Worm (Caenorhabditis elegans) whole organism, late embryonic: ENCODE measurements around the gene exos-4.2.

Source experiments
- K09A11.1 ChIP-seq: sonication (generic microtip); optimal IDR thresholded peaks from 2 replicates; lab custom pipeline; 2017; ENCODE audit warnings: antibody characterized with exemption, mild to moderate bottlenecking, missing genetic modification characterization, missing compliant biosample characterization; ENCODE audit not compliant: insufficient read depth
- ahr-1 ChIP-seq: sonication (generic microtip); optimal IDR thresholded peaks from 2 replicates; lab custom pipeline; 2016; ENCODE audit warnings: missing genetic modification characterization, missing compliant biosample characterization
- ceh-24 ChIP-seq: sonication (generic microtip); optimal IDR thresholded peaks from 2 replicates; lab custom pipeline; 2016; ENCODE audit warnings: mild to moderate bottlenecking, missing genetic modification characterization, missing compliant biosample characterization
- dmd-4 ChIP-seq: sonication (generic microtip); optimal IDR thresholded peaks from 2 replicates; lab custom pipeline; 2016; ENCODE audit warnings: borderline replicate concordance, missing genetic modification characterization, missing compliant biosample characterization
- pqm-1 ChIP-seq: sonication (generic microtip); optimal IDR thresholded peaks from 2 replicates; lab custom pipeline; 2016; ENCODE audit warnings: missing genetic modification characterization, missing compliant biosample characterization
- sox-4 ChIP-seq: sonication (generic microtip); optimal IDR thresholded peaks from 2 replicates; lab custom pipeline; 2017; ENCODE audit warnings: mild to moderate bottlenecking, missing genetic modification characterization, inconsistent platforms, missing compliant biosample characterization

DNA sequence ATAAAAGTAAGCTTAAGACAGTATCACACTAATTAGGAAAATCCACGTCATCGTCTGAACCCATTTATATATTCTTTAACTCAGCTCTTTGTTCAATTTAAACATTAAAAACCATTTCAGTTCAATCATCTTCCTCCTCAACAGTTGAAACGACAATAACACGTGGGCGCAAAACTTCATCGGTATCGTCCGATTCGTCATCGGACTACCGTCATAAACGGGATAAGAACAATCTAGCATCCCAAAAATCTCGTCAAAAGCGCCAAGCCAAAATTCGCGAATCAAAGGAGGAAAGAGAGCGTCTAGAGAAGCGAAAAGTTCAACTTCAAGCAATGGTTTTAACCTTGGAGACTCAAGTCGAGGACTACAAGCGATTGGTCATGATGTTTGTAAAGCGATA is 24.8 kb upstream of the exos-4.2 start:
- TF ChIP-seq K09A11.1 (tag; lab: Kevin White, UChicago) = no peak
- TF ChIP-seq pqm-1 (tag; lab: Kevin White, UChicago) = no peak
- TF ChIP-seq ahr-1 = no peak
- no peak for TF ChIP-seq ceh-24 (tag; lab: Kevin White, UChicago)
- TF ChIP-seq dmd-4 (tag; lab: Kevin White, UChicago) = no peak
- TF ChIP-seq sox-4 = no peak
